Worm (Caenorhabditis elegans): ENCODE measurements around the gene cest-5.2.
"Not testable (repeated sequence)": the region's sequence is repeated elsewhere in the genome, so short reads cannot be mapped to it uniquely, and the experiment has no call there.

The cest-5.2 gene

DNA sequence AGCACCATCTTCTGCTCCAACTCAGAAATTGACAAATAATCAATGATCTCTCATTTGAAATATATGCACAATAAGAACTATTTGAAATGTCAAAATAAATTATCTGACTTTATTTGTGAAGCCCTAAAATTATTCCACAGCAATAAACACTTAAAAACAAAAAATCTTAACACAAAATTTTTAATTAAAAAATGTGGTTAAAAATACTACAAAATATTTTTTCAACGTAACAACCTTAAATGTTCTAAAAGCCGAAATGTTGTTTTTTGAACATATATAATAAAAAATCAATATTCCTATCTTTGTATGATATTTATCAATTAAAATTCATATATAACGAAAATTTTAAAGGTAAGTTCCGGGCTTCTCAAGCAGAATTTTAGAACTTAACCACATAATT, 28.3 kb downstream of the cest-5.2 start, which contains the start of gene F38A5.8:
F38A5.8 (plus strand) TSS at position 301 of the 400 bp plus-strand sequence.
- TF ChIP-seq cebp-2 (GFP tag; IDR thresholded peaks at IDR 0.05) (no peak), C17E4.6 (GFP tag; IDR thresholded peaks at IDR 0.05) (no peak), ztf-22 (GFP tag; optimal IDR thresholded peaks at IDR 0.05) (no peak)

DNA sequence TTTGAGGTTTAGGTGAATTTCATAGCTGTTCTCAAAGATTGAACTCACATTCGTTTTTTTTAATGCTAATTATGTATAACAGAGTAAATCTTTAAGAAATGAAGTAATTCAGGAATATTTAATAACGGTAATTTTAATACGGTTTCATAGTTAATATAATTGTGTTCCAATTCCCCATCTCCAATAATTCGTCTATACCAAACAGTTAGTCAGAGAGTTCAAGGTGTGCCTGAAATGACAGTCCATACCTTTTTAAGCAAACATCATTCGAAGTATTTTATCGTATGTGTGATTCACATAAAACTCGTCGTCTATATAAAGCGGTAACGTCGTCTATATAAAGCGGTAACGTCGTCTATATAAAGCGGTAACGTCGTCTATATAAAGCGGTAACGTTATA, 29.0 kb downstream of the cest-5.2 start, which contains the start of gene nspb-5:
nspb-5 (plus strand) TSS at position 301 of the 400 bp plus-strand sequence.
- TF ChIP-seq F33H1.4 (GFP tag; IDR thresholded peaks at IDR 0.05); rec-8 (tag; optimal IDR thresholded peaks at IDR 0.05); chd-7 (tag; optimal IDR thresholded peaks at IDR 0.05): not testable (repeated sequence)

DNA sequence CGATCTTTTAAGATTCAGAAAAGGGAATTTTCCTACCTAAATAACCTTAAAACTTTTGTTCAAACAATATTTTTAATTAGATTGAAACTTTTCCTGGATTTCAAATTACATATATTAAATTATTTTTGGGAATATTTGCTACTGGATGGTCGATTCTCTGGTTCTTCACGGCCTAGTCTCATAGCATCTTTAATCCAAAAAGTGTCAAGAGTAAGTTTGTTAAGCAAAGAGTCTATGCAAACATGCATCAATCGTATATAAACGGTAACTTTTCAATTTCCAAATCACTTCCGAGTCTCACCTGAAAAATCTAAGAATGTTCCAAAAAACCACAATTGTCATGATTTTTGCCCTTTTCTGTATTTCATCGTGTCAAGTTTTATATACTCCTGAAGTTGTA, 29.8 kb downstream of the cest-5.2 start, which contains the start of gene nspb-4:
nspb-4 (plus strand) TSS at position 301 of the 400 bp plus-strand sequence.
- not testable (repeated sequence) for TF ChIP-seq lir-1 (GFP tag; conservative IDR thresholded peaks at IDR 0.05); ets-4 (GFP tag; optimal IDR thresholded peaks at IDR 0.05); die-1 (tag; optimal IDR thresholded peaks at IDR 0.05)

DNA sequence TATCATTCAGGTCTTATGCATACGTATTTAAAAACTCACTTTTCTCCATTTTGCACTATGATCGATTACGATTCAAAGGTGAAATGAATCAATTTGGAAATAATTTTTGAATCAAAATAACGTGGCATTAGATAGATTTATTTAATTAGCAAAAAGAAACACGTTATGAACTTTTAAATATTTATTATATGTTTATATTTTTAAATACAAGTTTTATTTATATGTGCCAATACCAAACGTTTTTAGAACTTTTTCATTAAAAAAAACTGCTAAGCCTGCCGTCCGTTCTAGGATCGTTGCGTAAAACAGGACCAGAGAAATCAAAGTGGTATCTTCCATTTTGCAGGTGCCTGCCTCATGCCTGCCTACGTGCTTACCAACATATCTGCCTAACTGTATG, 30.4 kb downstream of the cest-5.2 start, which contains the start of gene F38A5.6:
F38A5.6 (minus strand) TSS at position 101 of the 400 bp plus-strand sequence.
- no peak for TF ChIP-seq T07F8.4 (tag; optimal IDR thresholded peaks at IDR 0.05)
- TF ChIP-seq tbp1 (GFP tag; optimal IDR thresholded peaks at IDR 0.05): no peak
- TF ChIP-seq egl-18 (GFP tag; IDR thresholded peaks at IDR 0.05): no peak

DNA sequence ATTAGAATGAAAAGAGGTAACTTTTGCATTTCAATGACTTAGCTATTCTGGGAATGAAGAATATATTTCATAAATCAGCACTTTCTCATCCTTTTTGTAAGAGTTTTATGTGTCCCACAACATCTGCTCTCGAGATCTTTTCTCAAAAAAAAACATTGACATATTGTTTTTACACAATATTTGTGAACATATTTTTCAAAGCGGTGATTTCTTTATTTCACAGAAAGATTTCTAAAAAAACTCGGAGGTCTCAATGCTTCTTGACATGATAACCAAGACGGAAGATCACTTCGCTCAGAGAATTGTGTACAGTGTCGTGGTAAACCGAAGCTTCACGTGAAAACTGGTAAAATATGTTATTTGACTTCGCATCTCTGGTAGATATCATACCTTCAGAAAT, 31.8 kb downstream of the cest-5.2 start, which contains the start of gene F38A5.22:
F38A5.22 (minus strand) TSS at position 29 of the 400 bp plus-strand sequence.
- TF ChIP-seq him-1 (tag; optimal IDR thresholded peaks at IDR 0.05): no peak
- TF ChIP-seq F55B11.4 (tag; optimal IDR thresholded peaks at IDR 0.05; ENCODE audit: borderline replicate concordance, insufficient read depth): no peak
- TF ChIP-seq mxl-1 (tag; optimal IDR thresholded peaks at IDR 0.05): no peak
- no peak for TF ChIP-seq tbp1 (GFP tag; optimal IDR thresholded peaks at IDR 0.05)
- no peak for TF ChIP-seq gei-17 (GFP tag; optimal IDR thresholded peaks at IDR 0.05)
- TF ChIP-seq lsl-1 (GFP tag; optimal IDR thresholded peaks at IDR 0.05): no peak
- no peak for TF ChIP-seq Y56A3A.18 (GFP tag; IDR thresholded peaks at IDR 0.05)
- no peak for TF ChIP-seq F57C9.4 (tag; optimal IDR thresholded peaks at IDR 0.05)
- no peak for TF ChIP-seq aptf-3 (GFP tag; IDR thresholded peaks at IDR 0.05)
- no peak for TF ChIP-seq hmg-20 (GFP tag; IDR thresholded peaks at IDR 0.05)
- TF ChIP-seq athp-1 (tag; optimal IDR thresholded peaks at IDR 0.05): no peak
- TF ChIP-seq die-1 (tag; optimal IDR thresholded peaks at IDR 0.05): no peak
- no peak for TF ChIP-seq nfya-1 (tag; optimal IDR thresholded peaks at IDR 0.05; ENCODE audit: borderline replicate concordance, insufficient read depth)
- no peak for TF ChIP-seq nhr-27 (tag; optimal IDR thresholded peaks at IDR 0.05)
- no peak for TF ChIP-seq somi-1 (GFP tag; optimal IDR thresholded peaks at IDR 0.05)
- no peak for TF ChIP-seq F57A8.1 (GFP tag; optimal IDR thresholded peaks at IDR 0.05)
- no peak for TF ChIP-seq egl-18 (GFP tag; IDR thresholded peaks at IDR 0.05)
- no peak for TF ChIP-seq ccch-3 (GFP tag; optimal IDR thresholded peaks at IDR 0.05)
- TF ChIP-seq sptf-2 (GFP tag; optimal IDR thresholded peaks at IDR 0.05): no peak

DNA sequence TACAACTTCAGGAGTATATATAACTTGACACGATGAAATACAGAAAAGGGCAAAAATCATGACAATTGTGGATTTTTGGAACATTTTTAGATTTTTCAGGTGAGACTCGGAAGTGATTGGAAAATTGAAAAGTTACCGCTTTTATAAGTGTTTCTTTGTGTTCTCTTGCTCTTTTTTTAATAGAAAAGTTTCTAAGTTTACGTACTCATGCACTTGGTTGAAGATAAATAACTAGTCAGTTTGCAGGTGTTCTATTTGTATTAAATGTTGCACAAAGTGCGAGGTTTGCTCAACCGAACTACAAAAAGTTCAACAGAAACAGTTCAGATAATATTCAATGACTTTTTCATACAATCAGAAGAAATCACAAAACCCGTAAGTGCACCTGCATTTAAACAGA, 32.9 kb downstream of the cest-5.2 start, which contains the start of gene nspb-3:
nspb-3 (minus strand) TSS at position 101 of the 400 bp plus-strand sequence.
- not testable (repeated sequence) for TF ChIP-seq Y56A3A.18 (GFP tag; IDR thresholded peaks at IDR 0.05); F57C9.4 (tag; optimal IDR thresholded peaks at IDR 0.05); F37B4.10 (GFP tag; IDR thresholded peaks at IDR 0.05)

All from whole organism, young adult.